Worm (Caenorhabditis elegans) whole organism, early embryonic: ENCODE results near the gene F09C6.12.

ENCODE experiments used
- F13C5.2 ChIP-seq: sonication (generic microtip); optimal IDR thresholded peaks from 2 replicates; lab custom pipeline; 2017; ENCODE audit warnings: mild to moderate bottlenecking, missing genetic modification characterization, inconsistent platforms, missing compliant biosample characterization
- aly-1 ChIP-seq: sonication (generic microtip); optimal IDR thresholded peaks from 2 replicates; lab custom pipeline; 2016; ENCODE audit warnings: missing genetic modification characterization, missing compliant biosample characterization
- ceh-13 ChIP-seq: fragments of 200-800 bp; sonication (Bioruptor generic); optimal IDR thresholded peaks from 2 replicates; lab custom pipeline; 2018; ENCODE audit warnings: mild to moderate bottlenecking, missing genetic modification characterization, missing compliant biosample characterization
- pes-1 ChIP-seq: fragments of 200-800 bp; sonication (Bioruptor generic); IDR thresholded peaks from 2 replicates; pipeline ENCODE4 v1.3.6; 2022; ENCODE audit warnings: missing genetic modification reagents, missing genetic modification characterization, missing compliant biosample characterization

ce11 chrV:16861719-16862118 lies 20.9 kb upstream of the F09C6.12 start, which contains the start of the genes clec-32 and clec-24:
- no peak for TF ChIP-seq aly-1 (tag; lab: Kevin White, UChicago)
- no peak for TF ChIP-seq pes-1 (GFP tag; lab: Robert Waterston, UW)
- TF ChIP-seq F13C5.2 (tag; lab: Kevin White, UChicago): no peak
- no peak for TF ChIP-seq ceh-13 (GFP tag; lab: Kevin White, UChicago)
